Worm (Caenorhabditis elegans): ENCODE data around the gene F14H12.3.

The F14H12.3 gene

ce11 chrX:4307559-4308005 lies 36.4 kb upstream of the F14H12.3 start (continued):
- TF ChIP-seq ceh-63 (GFP tag; optimal IDR thresholded peaks at IDR 0.05) (no peak), nhr-77 (tag; optimal IDR thresholded peaks at IDR 0.05) (no peak), nhr-237 (tag; optimal IDR thresholded peaks at IDR 0.05) (no peak), sptf-1 (tag; optimal IDR thresholded peaks at IDR 0.05) (no peak), nhr-85 (tag) (peak; percentile 73), nhr-12 (tag; optimal IDR thresholded peaks at IDR 0.05) (no peak), unc-86 (tag; optimal IDR thresholded peaks at IDR 0.05) (peak; percentile 44), hlh-17 (GFP tag; optimal IDR thresholded peaks at IDR 0.05; ENCODE audit: borderline replicate concordance) (no peak), hlh-4 (tag; optimal IDR thresholded peaks at IDR 0.05) (no peak), tbx-2 (tag; optimal IDR thresholded peaks at IDR 0.05) (peak; percentile 41), pag-3 (tag; optimal IDR thresholded peaks at IDR 0.05; ENCODE audit: borderline replicate concordance, insufficient read depth) (no peak), zip-4 (GFP tag; optimal IDR thresholded peaks at IDR 0.05) (no peak), lir-3 (tag; optimal IDR thresholded peaks at IDR 0.05; ENCODE audit: poor library complexity) (no peak), lin-39 (tag; optimal IDR thresholded peaks at IDR 0.05) (no peak), lin-15B (tag; optimal IDR thresholded peaks at IDR 0.05) (no peak), ama-1 (optimal IDR thresholded peaks at IDR 0.05) (no peak), C04F5.9 (tag; optimal IDR thresholded peaks at IDR 0.05) (no peak), lin-13 (GFP tag; optimal IDR thresholded peaks at IDR 0.05) (no peak), dsc-1 (tag; optimal IDR thresholded peaks at IDR 0.05) (peak; percentile 46), swsn-7 (tag; optimal IDR thresholded peaks at IDR 0.05) (peak; percentile 48), blmp-1 (tag; optimal IDR thresholded peaks at IDR 0.05) (no peak), grh-1 (GFP tag; IDR thresholded peaks at IDR 0.05) (no peak), nhr-11 (tag; optimal IDR thresholded peaks at IDR 0.05) (no peak), xbp-1 (tag; optimal IDR thresholded peaks at IDR 0.05) (peak; percentile 45), unc-98 (GFP tag; IDR thresholded peaks at IDR 0.05) (no peak), snpc-4 (tag; optimal IDR thresholded peaks at IDR 0.05) (no peak), mep-1 (tag; optimal IDR thresholded peaks at IDR 0.05) (peak; percentile 30), dpl-1 (GFP tag; optimal IDR thresholded peaks at IDR 0.05) (peak in 2 of 3 experiments; percentile 20 to 28), elt-3 (tag; optimal IDR thresholded peaks at IDR 0.05) (no peak), unc-130 (tag; optimal IDR thresholded peaks at IDR 0.05) (peak; percentile 35), mdl-1 (tag; optimal IDR thresholded peaks at IDR 0.05) (no peak), mef-2 (tag; optimal IDR thresholded peaks at IDR 0.05) (no peak), egl-27 (tag; optimal IDR thresholded peaks at IDR 0.05) (no peak), alr-1 (tag; optimal IDR thresholded peaks at IDR 0.05; ENCODE audit: borderline replicate concordance) (no peak), fkh-4 (tag; optimal IDR thresholded peaks at IDR 0.05; ENCODE audit: borderline replicate concordance) (no peak), ceh-82 (tag; optimal IDR thresholded peaks at IDR 0.05) (peak in 2 of 3 experiments; percentile 4 to 15), C16A3.4 (tag; optimal IDR thresholded peaks at IDR 0.05) (peak; percentile 28), ceh-88 (GFP tag; IDR thresholded peaks at IDR 0.05) (no peak), ztf-11 (tag; optimal IDR thresholded peaks at IDR 0.05) (no peak), ztf-4 (tag; optimal IDR thresholded peaks at IDR 0.05) (no peak), fos-1 (tag; optimal IDR thresholded peaks at IDR 0.05) (no peak)

ce11 chrX:4311668-4312067 lies 32.3 kb upstream of the F14H12.3 start, which contains the start of gene C52B9.8:
Gene C52B9.8 (minus strand): TSS chrX:4311768.
- no peak for TF ChIP-seq nhr-71 (tag; optimal IDR thresholded peaks at IDR 0.05)
- peak; percentile 16 for TF ChIP-seq fkh-8 (tag; optimal IDR thresholded peaks at IDR 0.05)

All from whole organism, L1 larva.